Worm (Caenorhabditis elegans) whole organism, mixed stage, embryonic: ENCODE measurements around the gene ceh-81.

Experiments
- blmp-1 ChIP-seq: fragments of 150-350 bp; optimal IDR thresholded peaks from 2 replicates; lab custom pipeline; 2014; ENCODE audit warnings: missing biosample characterization, missing genetic modification characterization
- elt-3 ChIP-seq: fragments of 150-350 bp; optimal IDR thresholded peaks from 2 replicates; lab custom pipeline; 2014; ENCODE audit warnings: missing biosample characterization, missing genetic modification characterization
- nhr-12 ChIP-seq: fragments of 150-350 bp; optimal IDR thresholded peaks from 2 replicates; lab custom pipeline; 2014; ENCODE audit warnings: missing biosample characterization, missing genetic modification characterization
- nhr-28 ChIP-seq: fragments of 150-350 bp; optimal IDR thresholded peaks from 2 replicates; lab custom pipeline; 2014; ENCODE audit warnings: missing biosample characterization, missing genetic modification characterization
- unc-120 ChIP-seq: sonication (generic microtip); optimal IDR thresholded peaks from 2 replicates; lab custom pipeline; 2017; ENCODE audit warnings: missing genetic modification characterization, missing compliant biosample characterization; ENCODE audit not compliant: poor library complexity, severe bottlenecking

ce11 chrII:1735145-1735544 lies 4.9 kb downstream of the ceh-81 start:
- TF ChIP-seq unc-120 (tag; lab: Kevin White, UChicago) = no peak
- TF ChIP-seq nhr-12 (tag; lab: Kevin White, UChicago) = no peak
- no peak for TF ChIP-seq nhr-28
- TF ChIP-seq blmp-1 = no peak
- TF ChIP-seq elt-3 (tag; lab: Kevin White, UChicago) = no peak
